Worm (Caenorhabditis elegans) whole organism, L1 larva: ENCODE results near the gene clec-251.

Experiments used
- ama-1 ChIP-seq: fragments of 150-350 bp; optimal IDR thresholded peaks from 2 replicates; lab custom pipeline; 2014
- ceh-8 ChIP-seq: fragments of 200-800 bp; sonication (Bioruptor generic); optimal IDR thresholded peaks from 2 replicates; lab custom pipeline; 2018; ENCODE audit warnings: mild to moderate bottlenecking, missing genetic modification characterization, moderate library complexity, missing compliant biosample characterization
- dsc-1 ChIP-seq: sonication (generic microtip); optimal IDR thresholded peaks from 2 replicates; lab custom pipeline; 2016; ENCODE audit warnings: mild to moderate bottlenecking, missing genetic modification characterization, missing compliant biosample characterization
- egl-13 ChIP-seq: sonication (generic microtip); optimal IDR thresholded peaks from 2 replicates; lab custom pipeline; 2016; ENCODE audit warnings: missing genotype, missing genetic modification reagents, missing genetic modification characterization, missing compliant biosample characterization
- lin-39 ChIP-seq: fragments of 150-350 bp; optimal IDR thresholded peaks from 2 replicates; lab custom pipeline; 2014; ENCODE audit warnings: missing biosample characterization, missing genetic modification reagents, missing genetic modification characterization
- mdl-1 ChIP-seq, 2 experiments: fragments of 150-350 bp; optimal IDR thresholded peaks; 2 replicates each; lab custom pipeline; 2014 to 2017; ENCODE audit warnings: missing biosample characterization in 2 of 2, missing genetic modification characterization in 2 of 2, inconsistent platforms in 1 of 2
- nhr-47 ChIP-seq: sonication (generic microtip); optimal IDR thresholded peaks from 2 replicates; lab custom pipeline; 2016; ENCODE audit warnings: mild to moderate bottlenecking, missing genetic modification characterization, moderate library complexity, missing compliant biosample characterization
- skn-1 ChIP-seq: fragments of 150-350 bp; optimal IDR thresholded peaks from 2 replicates; lab custom pipeline; 2014; ENCODE audit warnings: missing biosample characterization, missing genetic modification characterization
- sox-4 ChIP-seq: sonication (generic microtip); optimal IDR thresholded peaks from 2 replicates; lab custom pipeline; 2016; ENCODE audit warnings: missing genetic modification characterization, missing compliant biosample characterization
- tbx-2 ChIP-seq: sonication (generic microtip); optimal IDR thresholded peaks from 2 replicates; lab custom pipeline; 2016; ENCODE audit warnings: missing genetic modification characterization, missing compliant biosample characterization
- unc-86 ChIP-seq: sonication (generic microtip); optimal IDR thresholded peaks from 2 replicates; lab custom pipeline; 2016; ENCODE audit warnings: missing genetic modification characterization, missing compliant biosample characterization
- vab-15 ChIP-seq: sonication (generic microtip); optimal IDR thresholded peaks from 2 replicates; lab custom pipeline; 2017; ENCODE audit warnings: missing genotype, mild to moderate bottlenecking, missing genetic modification characterization, missing compliant biosample characterization

DNA sequence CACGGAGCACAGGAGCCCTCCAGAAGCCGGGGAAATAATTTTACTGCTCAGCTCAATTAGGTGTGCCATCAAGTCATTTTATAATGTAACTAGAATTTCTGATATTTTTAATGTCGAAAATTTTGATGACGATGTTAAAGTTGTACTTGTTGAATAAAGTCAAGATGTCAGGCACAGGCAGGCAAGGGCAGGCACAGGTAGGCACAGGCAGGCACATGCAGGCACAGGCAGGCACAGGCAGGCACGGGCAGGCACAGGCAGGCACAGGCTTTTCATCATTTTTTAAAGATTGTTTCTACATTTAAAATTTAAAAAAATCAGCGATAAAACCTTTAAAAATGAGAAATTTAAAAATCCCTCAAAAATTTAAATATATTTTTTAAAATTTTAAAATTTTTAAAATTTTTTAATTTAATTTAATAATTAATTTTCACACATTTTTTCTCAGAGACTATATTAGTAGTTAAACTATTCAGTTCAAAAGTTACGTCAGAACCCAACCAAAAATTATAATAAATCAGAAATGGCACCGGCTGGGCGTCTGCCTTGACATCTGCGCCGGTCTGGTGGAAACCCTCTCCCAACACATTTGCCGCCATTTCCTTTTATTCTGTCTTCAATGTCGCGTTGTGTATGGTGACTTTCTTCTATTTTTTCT, 37.5 kb downstream of the clec-251 start, which contains the start of gene Y17D7C.6:
- no peak for TF ChIP-seq sox-4 (tag; lab: Kevin White, UChicago)
- no peak for TF ChIP-seq skn-1 (tag; lab: Kevin White, UChicago)
- no peak for TF ChIP-seq nhr-47 (tag; lab: Kevin White, UChicago)
- no peak for TF ChIP-seq ceh-8 (GFP tag; lab: Kevin White, UChicago)
- TF ChIP-seq dsc-1 (tag; lab: Kevin White, UChicago), result no peak
- TF ChIP-seq ama-1 (lab: Kevin White, UChicago), result no peak
- no peak for TF ChIP-seq egl-13
- TF ChIP-seq lin-39 (tag; lab: Kevin White, UChicago), result no peak
- no peak for TF ChIP-seq tbx-2 (tag; lab: Kevin White, UChicago)
- no peak for TF ChIP-seq vab-15 (tag; lab: Kevin White, UChicago)
- TF ChIP-seq unc-86 (tag; lab: Kevin White, UChicago), result no peak
- no peak for TF ChIP-seq mdl-1 (tag; optimal IDR thresholded peaks at IDR 0.05; lab: Kevin White, UChicago)
